Fruit fly (Drosophila melanogaster) whole organism, prepupa: Measurements from ENCODE around the gene CG43131.

Experiments
- Blimp-1 ChIP-seq: fragments of 200-800 bp; sonication (Bioruptor generic); optimal IDR thresholded peaks from 3 replicates; lab custom pipeline; 2017; ENCODE audit warnings: missing biosample characterization, missing genetic modification characterization, mild to moderate bottlenecking, moderate library complexity, missing genetic modification reagents
- CG10631 ChIP-seq: fragments of 200-800 bp; sonication (Bioruptor generic); optimal IDR thresholded peaks from 2 replicates; lab custom pipeline; 2016; ENCODE audit warnings: missing biosample characterization, missing genetic modification characterization
- CG11294 ChIP-seq: fragments of 200-800 bp; sonication (Bioruptor generic); IDR thresholded peaks from 2 replicates; pipeline ENCODE4 v1.3.6; 2022; ENCODE audit warnings: missing biosample characterization, missing genetic modification characterization
- CG11762 ChIP-seq: fragments of 200-800 bp; sonication (Bioruptor generic); optimal IDR thresholded peaks from 3 replicates; lab custom pipeline; 2016; ENCODE audit warnings: missing biosample characterization, missing genetic modification characterization; ENCODE audit not compliant: insufficient read depth
- CG11902 ChIP-seq: fragments of 200-800 bp; sonication (Bioruptor generic); optimal IDR thresholded peaks from 3 replicates; lab custom pipeline; 2016; ENCODE audit warnings: missing biosample characterization, missing genetic modification characterization
- CG15336 ChIP-seq: fragments of 200-800 bp; sonication (Bioruptor generic); IDR thresholded peaks from 2 replicates; pipeline ENCODE4 v1.3.6; 2022; ENCODE audit warnings: missing biosample characterization, missing genetic modification characterization
- CG1621 ChIP-seq: fragments of 200-800 bp; sonication (Bioruptor generic); optimal IDR thresholded peaks from 3 replicates; lab custom pipeline; 2018; ENCODE audit warnings: missing biosample characterization, mild to moderate bottlenecking, missing genetic modification characterization
- CG16779 ChIP-seq: fragments of 200-800 bp; sonication (Bioruptor generic); optimal IDR thresholded peaks from 3 replicates; lab custom pipeline; 2017; ENCODE audit warnings: missing biosample characterization, mild to moderate bottlenecking, missing genetic modification characterization
- CG3032 ChIP-seq: fragments of 200-800 bp; optimal IDR thresholded peaks from 2 replicates; lab custom pipeline; 2019; ENCODE audit warnings: missing biosample characterization, mild to moderate bottlenecking, missing genetic modification characterization, moderate library complexity
- CG31627 ChIP-seq: fragments of 200-800 bp; sonication (Bioruptor generic); optimal IDR thresholded peaks from 3 replicates; lab custom pipeline; 2016; ENCODE audit warnings: missing biosample characterization, missing genetic modification characterization
- CG32006 ChIP-seq: fragments of 200-800 bp; sonication (Bioruptor generic); optimal IDR thresholded peaks from 3 replicates; lab custom pipeline; 2017; ENCODE audit warnings: missing biosample characterization, mild to moderate bottlenecking, missing genetic modification characterization
- CG34406 ChIP-seq: fragments of 200-800 bp; sonication (Bioruptor generic); optimal IDR thresholded peaks from 3 replicates; lab custom pipeline; 2016; ENCODE audit warnings: missing biosample characterization, missing genetic modification characterization
- CG3919 ChIP-seq: fragments of 200-800 bp; sonication (Bioruptor generic); optimal IDR thresholded peaks from 3 replicates; lab custom pipeline; 2016; ENCODE audit warnings: missing biosample characterization, missing genetic modification characterization
- CG4318 ChIP-seq: fragments of 200-800 bp; sonication (Bioruptor generic); optimal IDR thresholded peaks from 3 replicates; lab custom pipeline; 2017; ENCODE audit warnings: missing biosample characterization, mild to moderate bottlenecking, missing genetic modification characterization
- CG6792 ChIP-seq: fragments of 200-800 bp; sonication (Bioruptor generic); optimal IDR thresholded peaks from 3 replicates; lab custom pipeline; 2016; ENCODE audit warnings: missing biosample characterization, missing genetic modification characterization
- CG6808 ChIP-seq: fragments of 200-800 bp; sonication (Bioruptor generic); optimal IDR thresholded peaks from 3 replicates; lab custom pipeline; 2017; ENCODE audit warnings: missing biosample characterization, missing genetic modification characterization, mild to moderate bottlenecking, moderate library complexity, missing genetic modification reagents
- CG6854 ChIP-seq: fragments of 200-800 bp; sonication (Bioruptor generic); optimal IDR thresholded peaks from 2 replicates; lab custom pipeline; 2017; ENCODE audit warnings: missing biosample characterization, mild to moderate bottlenecking, missing genetic modification characterization
- CG7368 ChIP-seq: fragments of 200-800 bp; sonication (Bioruptor generic); optimal IDR thresholded peaks from 3 replicates; lab custom pipeline; 2016; ENCODE audit warnings: missing biosample characterization, missing genetic modification characterization
- CG8119 ChIP-seq: fragments of 200-800 bp; sonication (Bioruptor generic); IDR thresholded peaks from 3 replicates; pipeline ENCODE4 v1.3.6; 2022; ENCODE audit warnings: missing biosample characterization, missing genetic modification characterization
- CG8319 ChIP-seq: fragments of 200-800 bp; sonication (Bioruptor generic); optimal IDR thresholded peaks from 3 replicates; lab custom pipeline; 2016; ENCODE audit warnings: missing biosample characterization, missing genetic modification characterization
- CG8632 ChIP-seq: fragments of 200-800 bp; sonication (Bioruptor generic); optimal IDR thresholded peaks from 3 replicates; lab custom pipeline; 2016; ENCODE audit warnings: missing biosample characterization, missing genetic modification characterization
- CG9139 ChIP-seq: fragments of 200-800 bp; sonication (Bioruptor generic); optimal IDR thresholded peaks from 3 replicates; lab custom pipeline; 2017; ENCODE audit warnings: missing biosample characterization, mild to moderate bottlenecking, missing genetic modification characterization
- Eip75B ChIP-seq: fragments of 200-800 bp; sonication (Bioruptor generic); optimal IDR thresholded peaks from 3 replicates; lab custom pipeline; 2016; ENCODE audit warnings: missing biosample characterization, missing genetic modification characterization
- Eip78C ChIP-seq: fragments of 200-800 bp; sonication (Bioruptor generic); peaks from one replicate; lab custom pipeline; 2016; ENCODE audit warnings: missing biosample characterization, missing genetic modification characterization
- Eip93F ChIP-seq: fragments of 200-800 bp; sonication (Bioruptor generic); optimal IDR thresholded peaks from 2 replicates; lab custom pipeline; 2016; ENCODE audit warnings: missing biosample characterization, mild to moderate bottlenecking, missing genetic modification characterization
- Ets21C ChIP-seq: fragments of 200-800 bp; sonication (Bioruptor generic); optimal IDR thresholded peaks from 3 replicates; lab custom pipeline; 2016; ENCODE audit warnings: missing biosample characterization, missing genetic modification characterization
- Ets96B ChIP-seq: fragments of 200-800 bp; optimal IDR thresholded peaks from 2 replicates; lab custom pipeline; 2019; ENCODE audit warnings: missing biosample characterization, mild to moderate bottlenecking, missing genetic modification characterization, moderate library complexity
- Gug ChIP-seq: fragments of 200-800 bp; sonication (Bioruptor generic); IDR thresholded peaks from 2 replicates; pipeline ENCODE4 v1.3.6; 2022; ENCODE audit warnings: missing biosample characterization, missing genetic modification characterization
- Hr38 ChIP-seq: sonication (Bioruptor generic); optimal IDR thresholded peaks from 2 replicates; lab custom pipeline; 2016; ENCODE audit warnings: missing biosample characterization, missing genetic modification characterization
- Hr39 ChIP-seq: fragments of 200-800 bp; sonication (Bioruptor generic); optimal IDR thresholded peaks from 2 replicates; lab custom pipeline; 2016; ENCODE audit warnings: missing biosample characterization, missing genetic modification characterization
- Hr4 ChIP-seq: fragments of 200-800 bp; sonication (Bioruptor generic); optimal IDR thresholded peaks from 3 replicates; lab custom pipeline; 2016; ENCODE audit warnings: missing biosample characterization, missing genetic modification characterization
- Lpt ChIP-seq: fragments of 200-800 bp; sonication (Bioruptor generic); optimal IDR thresholded peaks from 3 replicates; lab custom pipeline; 2016; ENCODE audit warnings: missing biosample characterization, missing genetic modification characterization
- OdsH ChIP-seq: fragments of 200-800 bp; sonication (Bioruptor generic); optimal IDR thresholded peaks from 3 replicates; lab custom pipeline; 2016; ENCODE audit warnings: missing biosample characterization, missing genetic modification characterization
- Sox102F ChIP-seq: fragments of 200-800 bp; sonication (Bioruptor generic); optimal IDR thresholded peaks from 2 replicates; lab custom pipeline; 2016; ENCODE audit warnings: missing biosample characterization, mild to moderate bottlenecking, missing genetic modification characterization
- Sox14 ChIP-seq: fragments of 200-800 bp; sonication (Bioruptor generic); optimal IDR thresholded peaks from 3 replicates; lab custom pipeline; 2016; ENCODE audit warnings: missing biosample characterization, missing genetic modification characterization
- Sox15 ChIP-seq: fragments of 200-800 bp; sonication (Bioruptor generic); optimal IDR thresholded peaks from 3 replicates; lab custom pipeline; 2016; ENCODE audit warnings: missing biosample characterization, missing genetic modification characterization
- achi ChIP-seq: fragments of 200-800 bp; sonication (Bioruptor generic); optimal IDR thresholded peaks from 3 replicates; lab custom pipeline; 2016; ENCODE audit warnings: missing biosample characterization, missing genetic modification characterization
- acj6 ChIP-seq: fragments of 200-800 bp; sonication (Bioruptor generic); optimal IDR thresholded peaks from 3 replicates; lab custom pipeline; 2016; ENCODE audit warnings: missing biosample characterization, missing genetic modification characterization
- cyc ChIP-seq: fragments of 200-800 bp; sonication (Bioruptor generic); optimal IDR thresholded peaks from 3 replicates; lab custom pipeline; 2016; ENCODE audit warnings: missing biosample characterization, missing genetic modification characterization
- dac ChIP-seq: fragments of 200-800 bp; sonication (Bioruptor generic); optimal IDR thresholded peaks from 2 replicates; lab custom pipeline; 2017; ENCODE audit warnings: missing biosample characterization, mild to moderate bottlenecking, missing genetic modification characterization
- dsx ChIP-seq: fragments of 200-800 bp; optimal IDR thresholded peaks from 3 replicates; lab custom pipeline; 2019; ENCODE audit warnings: missing biosample characterization, mild to moderate bottlenecking, missing genetic modification characterization, moderate library complexity; ENCODE audit not compliant: poor library complexity, severe bottlenecking
- esn ChIP-seq: fragments of 200-800 bp; sonication (Bioruptor generic); optimal IDR thresholded peaks from 2 replicates; lab custom pipeline; 2016; ENCODE audit warnings: missing biosample characterization, mild to moderate bottlenecking, missing genetic modification characterization, moderate library complexity
- fd85E ChIP-seq: fragments of 200-800 bp; sonication (Bioruptor generic); optimal IDR thresholded peaks from 3 replicates; lab custom pipeline; 2016; ENCODE audit warnings: missing biosample characterization, missing genetic modification characterization
- fkh ChIP-seq: fragments of 200-800 bp; sonication (Bioruptor generic); optimal IDR thresholded peaks from 3 replicates; lab custom pipeline; 2017; ENCODE audit warnings: missing biosample characterization, mild to moderate bottlenecking, missing genetic modification characterization, moderate library complexity
- pdm3 ChIP-seq: fragments of 200-800 bp; sonication (Bioruptor generic); optimal IDR thresholded peaks from 3 replicates; lab custom pipeline; 2016; ENCODE audit warnings: missing biosample characterization, missing genetic modification characterization
- spab ChIP-seq: fragments of 200-800 bp; sonication (Bioruptor generic); optimal IDR thresholded peaks from 2 replicates; lab custom pipeline; 2017; ENCODE audit warnings: missing biosample characterization, mild to moderate bottlenecking, missing genetic modification characterization, missing genetic modification reagents
- svp ChIP-seq: fragments of 200-800 bp; sonication (Bioruptor generic); peaks from one replicate; lab custom pipeline; 2016; ENCODE audit warnings: missing biosample characterization, missing genetic modification characterization
- vri ChIP-seq: fragments of 200-800 bp; sonication (Bioruptor generic); optimal IDR thresholded peaks from 3 replicates; lab custom pipeline; 2016; ENCODE audit warnings: missing biosample characterization, mild to moderate bottlenecking, missing genetic modification characterization

CG43131 gene

DNA sequence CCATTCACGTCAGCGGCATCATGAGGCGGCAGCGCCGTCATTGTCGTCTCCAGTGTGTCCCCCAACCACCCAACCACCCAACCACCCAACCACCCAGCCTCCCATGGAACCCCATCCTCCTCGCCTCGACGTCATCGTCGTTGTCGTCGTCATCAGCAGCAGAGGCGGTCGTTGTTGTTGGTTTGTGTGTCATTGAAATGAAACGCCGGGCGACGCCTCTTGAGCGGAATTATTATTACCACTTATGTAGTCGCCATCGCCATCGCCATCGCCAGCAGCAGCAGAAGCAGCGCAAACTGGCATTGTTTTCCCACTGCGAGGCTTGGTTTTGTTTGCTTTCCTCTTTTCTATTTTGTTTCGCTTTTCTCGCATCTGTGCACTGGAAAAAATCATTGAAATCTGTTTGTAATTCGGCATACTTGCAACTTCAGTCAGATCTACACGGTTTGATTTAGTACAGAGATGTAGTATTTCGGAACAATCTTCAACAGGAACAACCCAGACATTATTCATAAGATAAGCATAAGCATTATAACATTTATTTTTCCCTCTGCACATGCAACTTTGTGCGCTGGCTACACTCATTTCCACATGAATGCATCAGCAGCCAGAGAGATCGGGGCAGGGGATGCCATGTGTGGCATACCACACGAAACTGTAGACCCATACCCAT lies 4.0 kb upstream of the CG43131 start (continued):
- peak; percentile 97 for TF ChIP-seq CG1621 (tag; lab: Kevin White, UChicago)
- peak; percentile 85 for TF ChIP-seq Hr38 (GFP tag; lab: Kevin White, UChicago)
- peak; percentile 90 for TF ChIP-seq fkh (GFP tag; lab: Kevin White, UChicago)
- peak; percentile 99 for TF ChIP-seq Eip78C (GFP tag; lab: Kevin White, UChicago)
- TF ChIP-seq CG11902 (GFP tag; lab: Kevin White, UChicago): peak; percentile 73
- peak; percentile 93 for TF ChIP-seq svp (GFP tag; lab: Kevin White, UChicago)
- peak; percentile 92 for TF ChIP-seq CG9139
- TF ChIP-seq Ets21C (GFP tag; lab: Kevin White, UChicago): peak; percentile 70
- peak; percentile 95 for TF ChIP-seq CG11294 (GFP tag; lab: Robert Waterston, UW)
- no peak for TF ChIP-seq Eip93F (GFP tag; lab: Kevin White, UChicago)

DNA sequence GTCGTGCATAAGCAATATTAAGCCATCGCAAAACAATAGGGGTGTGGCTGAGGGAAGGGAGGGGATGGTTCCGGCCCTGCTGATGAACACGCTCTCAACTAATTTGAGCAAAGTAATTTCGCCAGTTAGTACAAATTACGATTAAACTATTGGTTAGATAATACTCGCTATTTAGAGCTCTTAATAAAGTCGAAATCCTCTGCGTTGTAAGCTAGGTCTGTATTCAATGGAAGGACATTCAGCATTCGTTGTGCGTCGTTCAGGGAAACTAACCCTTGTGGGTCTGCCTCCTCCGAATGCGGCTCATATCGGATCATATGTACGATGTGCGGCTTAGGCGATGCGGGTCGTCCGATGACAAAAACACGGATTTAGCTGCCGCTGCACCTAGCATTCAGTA lies 3.4 kb upstream of the CG43131 start:
- no peak for TF ChIP-seq vri (GFP tag; lab: Kevin White, UChicago)
- no peak for TF ChIP-seq achi (GFP tag; lab: Kevin White, UChicago)
- no peak for TF ChIP-seq Eip75B
- peak; percentile 19 for TF ChIP-seq spab (GFP tag; lab: Kevin White, UChicago)
- TF ChIP-seq Hr39: peak; percentile 22
- no peak; the same call in 2 of the 3 replicates for TF ChIP-seq CG8119 (GFP tag; lab: Robert Waterston, UW)
- no peak for TF ChIP-seq esn
- no peak for TF ChIP-seq CG6854 (GFP tag; lab: Kevin White, UChicago)
- peak; percentile 37 for TF ChIP-seq CG3032 (tag; lab: Kevin White, UChicago)
- peak; percentile 85 for TF ChIP-seq Eip78C (GFP tag; lab: Kevin White, UChicago)
- TF ChIP-seq dac: no peak
- no peak for TF ChIP-seq Hr38 (GFP tag; lab: Kevin White, UChicago)
- TF ChIP-seq Sox15: no peak
- TF ChIP-seq Blimp-1 (GFP tag; lab: Kevin White, UChicago): no peak
- no peak for TF ChIP-seq CG8632 (GFP tag; lab: Kevin White, UChicago)
- TF ChIP-seq CG10631: peak; percentile 49
- no peak for TF ChIP-seq cyc (GFP tag; lab: Kevin White, UChicago)
- TF ChIP-seq CG8319 (GFP tag; lab: Kevin White, UChicago): no peak
- TF ChIP-seq svp (GFP tag; lab: Kevin White, UChicago): peak; percentile 33
- TF ChIP-seq Sox102F (GFP tag; lab: Kevin White, UChicago): no peak
- TF ChIP-seq Hr4 (GFP tag; lab: Kevin White, UChicago): peak; percentile 0
- no peak for TF ChIP-seq CG34406 (GFP tag; lab: Kevin White, UChicago)
- TF ChIP-seq fkh (GFP tag; lab: Kevin White, UChicago): no peak
- TF ChIP-seq CG11762 (GFP tag; lab: Kevin White, UChicago): peak; percentile 35
- TF ChIP-seq CG9139: no peak
- TF ChIP-seq CG6808 (GFP tag; lab: Kevin White, UChicago): no peak
- TF ChIP-seq pdm3 (GFP tag; lab: Kevin White, UChicago): peak; percentile 6
- TF ChIP-seq CG4318 (GFP tag; lab: Kevin White, UChicago): no peak
- TF ChIP-seq dsx (GFP tag; lab: Kevin White, UChicago): no peak
- TF ChIP-seq CG31627: no peak
- peak; percentile 42 for TF ChIP-seq CG1621 (tag; lab: Kevin White, UChicago)
- no peak for TF ChIP-seq CG11902 (GFP tag; lab: Kevin White, UChicago)
- no peak for TF ChIP-seq CG3919 (GFP tag; lab: Kevin White, UChicago)
- no peak for TF ChIP-seq CG7368 (GFP tag; lab: Kevin White, UChicago)
- peak; percentile 16 for TF ChIP-seq acj6 (GFP tag; lab: Kevin White, UChicago)
- TF ChIP-seq fd85E (GFP tag; lab: Kevin White, UChicago): no peak
- no peak for TF ChIP-seq Eip93F (GFP tag; lab: Kevin White, UChicago)
- no peak for TF ChIP-seq CG15336 (GFP tag; lab: Robert Waterston, UW)
- TF ChIP-seq Sox14 (GFP tag; lab: Kevin White, UChicago): peak; percentile 40
- no peak for TF ChIP-seq CG11294 (GFP tag; lab: Robert Waterston, UW)
- no peak for TF ChIP-seq Gug (GFP tag; lab: Robert Waterston, UW)
- no peak for TF ChIP-seq CG32006 (GFP tag; lab: Kevin White, UChicago)
- TF ChIP-seq Ets96B (tag; lab: Kevin White, UChicago): peak; percentile 60
- TF ChIP-seq OdsH (GFP tag; lab: Kevin White, UChicago): peak; percentile 24
- TF ChIP-seq CG16779 (tag; lab: Kevin White, UChicago): no peak
- TF ChIP-seq Lpt (GFP tag; lab: Kevin White, UChicago): no peak
- TF ChIP-seq CG6792 (GFP tag; lab: Kevin White, UChicago): no peak
